Worm (Caenorhabditis elegans) whole organism, L1 larva: ENCODE data around the gene fubl-3.
A peak's percentile ranks its signal among the peaks of the same experiment; 100 is the strongest.

Source experiments
- C04F5.9 ChIP-seq: sonication (generic microtip); optimal IDR thresholded peaks from 2 replicates; lab custom pipeline; 2016; ENCODE audit warnings: missing genetic modification characterization, missing compliant biosample characterization
- C16A3.4 ChIP-seq: fragments of 150-350 bp; optimal IDR thresholded peaks from 2 replicates; lab custom pipeline; 2014; ENCODE audit warnings: missing biosample characterization, missing genetic modification characterization
- C34B4.2 ChIP-seq: sonication (generic microtip); optimal IDR thresholded peaks from 2 replicates; lab custom pipeline; 2017; ENCODE audit warnings: mild to moderate bottlenecking, missing genetic modification characterization, missing compliant biosample characterization
- Y116A8C.19 ChIP-seq: sonication (generic microtip); optimal IDR thresholded peaks from 2 replicates; lab custom pipeline; 2016; ENCODE audit warnings: missing compliant biosample characterization, missing genetic modification characterization, borderline replicate concordance
- aly-2 ChIP-seq: fragments of 150-350 bp; optimal IDR thresholded peaks from 2 replicates; lab custom pipeline; 2014; ENCODE audit warnings: missing biosample characterization, missing genetic modification characterization
- ama-1 ChIP-seq: fragments of 150-350 bp; optimal IDR thresholded peaks from 2 replicates; lab custom pipeline; 2014
- blmp-1 ChIP-seq: fragments of 150-350 bp; optimal IDR thresholded peaks from 2 replicates; lab custom pipeline; 2014; ENCODE audit warnings: missing biosample characterization, missing genetic modification characterization
- ceh-63 ChIP-seq: fragments of 200-800 bp; sonication (Bioruptor generic); optimal IDR thresholded peaks from 2 replicates; lab custom pipeline; 2018; ENCODE audit warnings: mild to moderate bottlenecking, missing genetic modification characterization, missing compliant biosample characterization
- dpl-1 ChIP-seq, 3 experiments: fragments of 150-350 bp in 2 of 3; sonication (generic microtip) in 1 of 3; optimal IDR thresholded peaks; 2 replicates each; lab custom pipeline; 2014 to 2017; ENCODE audit warnings: missing biosample characterization in 3 of 3, missing genetic modification characterization in 3 of 3, missing genetic modification reagents in 3 of 3
- dsc-1 ChIP-seq: sonication (generic microtip); optimal IDR thresholded peaks from 2 replicates; lab custom pipeline; 2016; ENCODE audit warnings: mild to moderate bottlenecking, missing genetic modification characterization, missing compliant biosample characterization
- efl-1 ChIP-seq, 4 experiments: fragments of 150-350 bp; optimal IDR thresholded peaks in 3 of 4; peaks in 1 of 4; 1 replicate in 1 of 4; 2 replicates in 3 of 4; lab custom pipeline; 2014; ENCODE audit warnings: missing biosample characterization in 2 of 4, missing genetic modification characterization in 2 of 4, missing genetic modification reagents in 2 of 4
- elt-3 ChIP-seq, 6 experiments: fragments of 150-350 bp in 1 of 6; sonication (generic microtip); optimal IDR thresholded peaks; 2 replicates each; lab custom pipeline; 2017 to 2018; ENCODE audit warnings: missing biosample characterization in 6 of 6, missing genetic modification characterization in 6 of 6, inconsistent platforms in 1 of 6
- ets-5 ChIP-seq: fragments of 200-800 bp; sonication (Bioruptor generic); IDR thresholded peaks from 2 replicates; pipeline ENCODE4 v1.3.6; 2022; ENCODE audit warnings: missing genetic modification characterization, missing compliant biosample characterization
- fkh-10 ChIP-seq: sonication (generic microtip); optimal IDR thresholded peaks from 2 replicates; lab custom pipeline; 2017; ENCODE audit warnings: missing biosample characterization, missing genetic modification reagents, missing genetic modification characterization
- fos-1 ChIP-seq: fragments of 150-350 bp; optimal IDR thresholded peaks from 2 replicates; lab custom pipeline; 2014; ENCODE audit warnings: missing biosample characterization, missing genetic modification characterization
- grh-1 ChIP-seq: fragments of 200-800 bp; sonication (Bioruptor generic); IDR thresholded peaks from 2 replicates; pipeline ENCODE4 v1.3.6; 2022; ENCODE audit warnings: missing genetic modification reagents, missing genetic modification characterization, missing compliant biosample characterization
- hpl-2 ChIP-seq: fragments of 150-350 bp; optimal IDR thresholded peaks from 2 replicates; lab custom pipeline; 2014; ENCODE audit warnings: missing biosample characterization, missing genetic modification reagents, missing genetic modification characterization
- jun-1 ChIP-seq: fragments of 150-350 bp; optimal IDR thresholded peaks from 2 replicates; lab custom pipeline; 2014; ENCODE audit warnings: missing biosample characterization, missing genetic modification reagents, missing genetic modification characterization
- lin-13 ChIP-seq: fragments of 150-350 bp; optimal IDR thresholded peaks from 2 replicates; lab custom pipeline; 2014; ENCODE audit warnings: missing biosample characterization, missing genetic modification reagents, missing genetic modification characterization
- lin-35 ChIP-seq, 2 experiments: fragments of 150-350 bp; optimal IDR thresholded peaks; 2 replicates each; lab custom pipeline; 2014; ENCODE audit warnings: missing biosample characterization in 2 of 2, missing genetic modification characterization in 2 of 2, missing genetic modification reagents in 2 of 2
- lin-39 ChIP-seq: fragments of 150-350 bp; optimal IDR thresholded peaks from 2 replicates; lab custom pipeline; 2014; ENCODE audit warnings: missing biosample characterization, missing genetic modification reagents, missing genetic modification characterization
- mep-1 ChIP-seq: fragments of 150-350 bp; optimal IDR thresholded peaks from 2 replicates; lab custom pipeline; 2014; ENCODE audit warnings: missing biosample characterization, missing genetic modification characterization
- nhr-19 ChIP-seq: fragments of 200-800 bp; sonication (Bioruptor generic); conservative IDR thresholded peaks from 2 replicates; pipeline ENCODE4 v1.3.6; 2022; ENCODE audit warnings: missing genetic modification characterization, missing compliant biosample characterization
- nhr-237 ChIP-seq: fragments of 150-350 bp; optimal IDR thresholded peaks from 2 replicates; lab custom pipeline; 2014; ENCODE audit warnings: missing biosample characterization, missing genetic modification characterization
- nhr-28 ChIP-seq: fragments of 150-350 bp; optimal IDR thresholded peaks from 2 replicates; lab custom pipeline; 2014; ENCODE audit warnings: missing biosample characterization, missing genetic modification characterization
- nhr-71 ChIP-seq: sonication (generic microtip); optimal IDR thresholded peaks from 2 replicates; lab custom pipeline; 2016; ENCODE audit warnings: mild to moderate bottlenecking, missing genetic modification characterization, moderate library complexity, missing compliant biosample characterization
- nhr-76 ChIP-seq: sonication (generic microtip); optimal IDR thresholded peaks from 2 replicates; lab custom pipeline; 2017; ENCODE audit warnings: missing biosample characterization, missing genetic modification characterization
- nhr-84 ChIP-seq: sonication (generic microtip); optimal IDR thresholded peaks from 2 replicates; lab custom pipeline; 2017; ENCODE audit warnings: missing biosample characterization, missing genetic modification characterization
- nhr-85 ChIP-seq: sonication (generic microtip); peaks from one replicate; lab custom pipeline; 2016; ENCODE audit warnings: missing genetic modification characterization, inconsistent platforms, missing compliant biosample characterization
- pag-3 ChIP-seq: sonication (generic microtip); optimal IDR thresholded peaks from 2 replicates; lab custom pipeline; 2017; ENCODE audit warnings: missing genetic modification characterization, mild to moderate bottlenecking, missing compliant biosample characterization, antibody characterized with exemption, borderline replicate concordance; ENCODE audit not compliant: insufficient read depth
- pqm-1 ChIP-seq: sonication (generic microtip); optimal IDR thresholded peaks from 3 replicates; lab custom pipeline; 2017; ENCODE audit warnings: missing biosample characterization, missing genetic modification characterization
- snpc-4 ChIP-seq: fragments of 150-350 bp; optimal IDR thresholded peaks from 2 replicates; lab custom pipeline; 2014; ENCODE audit warnings: missing biosample characterization, missing genetic modification characterization
- sox-4 ChIP-seq: sonication (generic microtip); optimal IDR thresholded peaks from 2 replicates; lab custom pipeline; 2016; ENCODE audit warnings: missing genetic modification characterization, missing compliant biosample characterization
- sup-37 ChIP-seq: fragments of 200-800 bp; sonication (Bioruptor generic); optimal IDR thresholded peaks from 2 replicates; lab custom pipeline; 2018; ENCODE audit warnings: mild to moderate bottlenecking, missing genetic modification characterization, missing compliant biosample characterization
- swsn-7 ChIP-seq: sonication (generic microtip); optimal IDR thresholded peaks from 2 replicates; lab custom pipeline; 2016; ENCODE audit warnings: missing genetic modification characterization, missing compliant biosample characterization
- tbx-2 ChIP-seq: sonication (generic microtip); optimal IDR thresholded peaks from 2 replicates; lab custom pipeline; 2016; ENCODE audit warnings: missing genetic modification characterization, missing compliant biosample characterization
- unc-130 ChIP-seq: fragments of 150-350 bp; optimal IDR thresholded peaks from 2 replicates; lab custom pipeline; 2017; ENCODE audit warnings: missing biosample characterization, missing genetic modification characterization, inconsistent platforms
- unc-30 ChIP-seq: sonication (generic microtip); optimal IDR thresholded peaks from 2 replicates; lab custom pipeline; 2017; ENCODE audit warnings: missing biosample characterization, missing genetic modification characterization
- unc-62 ChIP-seq: fragments of 150-350 bp; optimal IDR thresholded peaks from 2 replicates; lab custom pipeline; 2014; ENCODE audit warnings: missing biosample characterization, missing genetic modification reagents, missing genetic modification characterization
- unc-98 ChIP-seq: fragments of 200-800 bp; sonication (Bioruptor generic); IDR thresholded peaks from 2 replicates; pipeline ENCODE4 v1.3.6; 2022; ENCODE audit warnings: missing genetic modification characterization, missing compliant biosample characterization
- vab-15 ChIP-seq: sonication (generic microtip); optimal IDR thresholded peaks from 2 replicates; lab custom pipeline; 2017; ENCODE audit warnings: missing genotype, mild to moderate bottlenecking, missing genetic modification characterization, missing compliant biosample characterization
- ztf-4 ChIP-seq: fragments of 150-350 bp; optimal IDR thresholded peaks from 2 replicates; lab custom pipeline; 2014; ENCODE audit warnings: missing biosample characterization, missing genetic modification characterization

fubl-3 gene

ce11 chrX:17419813-17420584, 14.2 kb upstream of the fubl-3 start (continued):
- TF ChIP-seq ceh-63 (no peak), tbx-2 (tag; lab: Kevin White, UChicago) (peak; percentile 13), efl-1 (optimal IDR thresholded peaks at IDR 0.05; lab: Kevin White, UChicago) (no peak), efl-1 (GFP tag; optimal IDR thresholded peaks at IDR 0.05 in 1 of 2; lab: Kevin White, UChicago) (peak in 1 of 2 experiments; percentile 85), ets-5 (0 out of 2 replicates have a peak, but pooled peaks have one; percentile 7), nhr-84 (tag; lab: Kevin White, UChicago) (no peak), unc-130 (no peak), pag-3 (tag; lab: Kevin White, UChicago) (no peak), lin-39 (tag; lab: Kevin White, UChicago) (no peak), fos-1 (peak; percentile 48), nhr-28 (tag; lab: Kevin White, UChicago) (no peak), lin-13 (GFP tag; lab: Kevin White, UChicago) (peak; percentile 22), unc-98 (GFP tag; lab: Robert Waterston, UW) (no peak), swsn-7 (tag; lab: Kevin White, UChicago) (no peak), C16A3.4 (tag; lab: Kevin White, UChicago) (peak; percentile 10), hpl-2 (peak; percentile 42), unc-62 (GFP tag; lab: Kevin White, UChicago) (no peak), nhr-19 (peak; percentile 37; the same call in 1 of the 2 replicates), nhr-85 (tag; lab: Kevin White, UChicago) (peak; percentile 91), dsc-1 (tag; lab: Kevin White, UChicago) (no peak), vab-15 (tag; lab: Kevin White, UChicago) (no peak), pqm-1 (tag; lab: Kevin White, UChicago) (no peak), nhr-237 (no peak), grh-1 (no peak), sox-4 (tag; lab: Kevin White, UChicago) (no peak), blmp-1 (peak; percentile 73), snpc-4 (tag; lab: Kevin White, UChicago) (no peak), mep-1 (tag; lab: Kevin White, UChicago) (peak; percentile 21), dpl-1 (GFP tag; optimal IDR thresholded peaks at IDR 0.05; lab: Kevin White, UChicago) (no peak), ztf-4 (peak; percentile 94), C04F5.9 (tag; lab: Kevin White, UChicago) (no peak), unc-30 (tag; lab: Kevin White, UChicago) (no peak), Y116A8C.19 (tag; lab: Kevin White, UChicago) (no peak), aly-2 (tag; lab: Kevin White, UChicago) (peak; percentile 59), jun-1 (tag; lab: Kevin White, UChicago) (peak; percentile 26), fkh-10 (GFP tag; lab: Kevin White, UChicago) (no peak), lin-35 (GFP tag; optimal IDR thresholded peaks at IDR 0.05; lab: Kevin White, UChicago) (peak in 1 of 2 experiments; percentile 47), sup-37 (GFP tag; lab: Kevin White, UChicago) (no peak), nhr-71 (tag; lab: Kevin White, UChicago) (peak; percentile 77), nhr-76 (tag; lab: Kevin White, UChicago) (no peak)

DNA sequence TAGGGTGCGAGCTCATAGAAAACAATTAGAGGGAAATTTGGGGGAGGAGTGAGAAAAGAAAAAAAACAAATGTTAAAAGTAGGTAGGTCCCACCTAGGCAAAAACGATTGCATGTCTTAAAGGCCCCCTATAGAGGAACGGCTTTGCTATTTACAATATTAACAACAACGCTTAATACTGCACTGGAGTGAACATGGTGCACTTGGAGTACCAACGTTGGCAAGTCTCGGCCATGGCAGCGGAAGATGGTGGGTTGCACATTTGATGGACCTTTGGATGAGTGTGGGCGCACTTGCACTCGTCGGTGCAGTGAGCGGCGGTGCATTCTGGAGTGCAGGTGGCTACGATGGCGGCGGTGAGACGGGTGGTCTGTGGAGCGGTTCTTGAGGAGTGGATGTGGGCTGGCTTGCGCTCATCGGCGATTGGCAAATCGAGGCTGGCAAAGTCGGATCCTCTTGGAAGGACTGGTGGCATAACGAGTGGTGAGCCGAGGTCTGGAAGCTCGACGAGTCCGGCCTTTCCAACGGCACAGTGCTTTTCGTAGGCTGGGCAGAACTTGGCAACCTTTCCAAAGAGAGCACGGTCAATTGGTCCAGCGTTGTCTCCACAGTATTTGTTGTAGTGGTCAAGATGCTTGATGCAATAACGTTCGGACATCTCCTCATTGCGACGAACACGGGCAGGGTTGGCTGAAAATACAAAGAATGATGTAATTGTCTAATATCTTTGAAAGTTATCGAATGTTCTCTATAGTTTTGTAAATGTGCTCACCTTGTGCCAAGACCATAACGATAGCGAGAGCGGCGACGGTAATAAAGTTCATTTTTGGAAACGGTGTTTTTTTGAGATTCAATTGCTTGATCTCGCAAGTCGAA, 13.4 kb upstream of the fubl-3 start:
- TF ChIP-seq sup-37 (GFP tag; lab: Kevin White, UChicago) (no peak), efl-1 (optimal IDR thresholded peaks at IDR 0.05; lab: Kevin White, UChicago) (no peak), efl-1 (GFP tag; optimal IDR thresholded peaks at IDR 0.05 in 1 of 2; lab: Kevin White, UChicago) (peak in 1 of 2 experiments; percentile 84), ets-5 (no peak), C34B4.2 (tag; lab: Kevin White, UChicago) (no peak), elt-3 (tag; optimal IDR thresholded peaks at IDR 0.05; lab: Kevin White, UChicago) (peak in 1 of 6 experiments; percentile 12), nhr-28 (tag; lab: Kevin White, UChicago) (no peak), ama-1 (lab: Kevin White, UChicago) (peak; percentile 95), hpl-2 (peak; percentile 35), ztf-4 (peak; percentile 6)
